Fruit fly (Drosophila melanogaster) whole organism, prepupa: ENCODE measurements around the gene CG15177.

Source experiments
- Blimp-1 ChIP-seq: fragments of 200-800 bp; sonication (Bioruptor generic); optimal IDR thresholded peaks from 3 replicates; lab custom pipeline; 2017; ENCODE audit warnings: missing biosample characterization, missing genetic modification characterization, mild to moderate bottlenecking, moderate library complexity, missing genetic modification reagents
- CG11762 ChIP-seq: fragments of 200-800 bp; sonication (Bioruptor generic); optimal IDR thresholded peaks from 3 replicates; lab custom pipeline; 2016; ENCODE audit warnings: missing biosample characterization, missing genetic modification characterization; ENCODE audit not compliant: insufficient read depth
- CG1621 ChIP-seq: fragments of 200-800 bp; sonication (Bioruptor generic); optimal IDR thresholded peaks from 3 replicates; lab custom pipeline; 2018; ENCODE audit warnings: missing biosample characterization, mild to moderate bottlenecking, missing genetic modification characterization
- CG3032 ChIP-seq: fragments of 200-800 bp; optimal IDR thresholded peaks from 2 replicates; lab custom pipeline; 2019; ENCODE audit warnings: missing biosample characterization, mild to moderate bottlenecking, missing genetic modification characterization, moderate library complexity
- CG4318 ChIP-seq: fragments of 200-800 bp; sonication (Bioruptor generic); optimal IDR thresholded peaks from 3 replicates; lab custom pipeline; 2017; ENCODE audit warnings: missing biosample characterization, mild to moderate bottlenecking, missing genetic modification characterization
- CG6808 ChIP-seq: fragments of 200-800 bp; sonication (Bioruptor generic); optimal IDR thresholded peaks from 3 replicates; lab custom pipeline; 2017; ENCODE audit warnings: missing biosample characterization, missing genetic modification characterization, mild to moderate bottlenecking, moderate library complexity, missing genetic modification reagents
- CG8119 ChIP-seq: fragments of 200-800 bp; sonication (Bioruptor generic); IDR thresholded peaks from 3 replicates; pipeline ENCODE4 v1.3.6; 2022; ENCODE audit warnings: missing biosample characterization, missing genetic modification characterization
- Eip93F ChIP-seq: fragments of 200-800 bp; sonication (Bioruptor generic); optimal IDR thresholded peaks from 2 replicates; lab custom pipeline; 2016; ENCODE audit warnings: missing biosample characterization, mild to moderate bottlenecking, missing genetic modification characterization
- Ets96B ChIP-seq: fragments of 200-800 bp; optimal IDR thresholded peaks from 2 replicates; lab custom pipeline; 2019; ENCODE audit warnings: missing biosample characterization, mild to moderate bottlenecking, missing genetic modification characterization, moderate library complexity
- Gug ChIP-seq: fragments of 200-800 bp; sonication (Bioruptor generic); IDR thresholded peaks from 2 replicates; pipeline ENCODE4 v1.3.6; 2022; ENCODE audit warnings: missing biosample characterization, missing genetic modification characterization
- Hr39 ChIP-seq: fragments of 200-800 bp; sonication (Bioruptor generic); optimal IDR thresholded peaks from 2 replicates; lab custom pipeline; 2016; ENCODE audit warnings: missing biosample characterization, missing genetic modification characterization
- Lpt ChIP-seq: fragments of 200-800 bp; sonication (Bioruptor generic); optimal IDR thresholded peaks from 3 replicates; lab custom pipeline; 2016; ENCODE audit warnings: missing biosample characterization, missing genetic modification characterization
- Sox14 ChIP-seq: fragments of 200-800 bp; sonication (Bioruptor generic); optimal IDR thresholded peaks from 3 replicates; lab custom pipeline; 2016; ENCODE audit warnings: missing biosample characterization, missing genetic modification characterization
- lz ChIP-seq: fragments of 200-800 bp; sonication (Bioruptor generic); optimal IDR thresholded peaks from 3 replicates; lab custom pipeline; 2016; ENCODE audit warnings: missing biosample characterization, missing genetic modification characterization

DNA sequence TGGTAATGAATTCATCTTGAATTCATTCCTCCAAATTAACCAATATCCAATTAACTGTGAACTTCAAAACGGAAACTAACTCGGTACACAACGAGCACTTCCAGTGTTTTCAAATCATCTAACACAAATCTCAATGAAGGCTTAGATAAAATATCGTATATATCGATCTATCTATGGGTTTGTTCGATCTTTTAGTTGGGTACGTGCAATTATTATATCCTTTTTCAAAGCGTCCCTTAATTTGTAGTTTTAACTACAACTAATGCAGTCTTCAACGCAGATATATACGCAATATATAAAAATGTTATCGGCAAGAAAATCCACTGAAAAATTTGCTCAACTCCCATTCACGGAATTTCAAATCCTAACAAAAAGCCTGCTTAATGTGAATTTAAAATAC is 31.2 kb downstream of the CG15177 start, which contains the start of gene CG1138:
- TF ChIP-seq lz (GFP tag; lab: Kevin White, UChicago), result no peak
- no peak for TF ChIP-seq CG11762
- TF ChIP-seq CG1621 (tag; lab: Kevin White, UChicago), result no peak
- no peak for TF ChIP-seq CG6808 (GFP tag; lab: Kevin White, UChicago)
- no peak for TF ChIP-seq CG4318
- TF ChIP-seq CG8119 (GFP tag; lab: Robert Waterston, UW), result no peak
- no peak for TF ChIP-seq Hr39 (GFP tag; lab: Kevin White, UChicago)
- TF ChIP-seq Ets96B, result no peak
- no peak for TF ChIP-seq Blimp-1 (GFP tag; lab: Kevin White, UChicago)
- TF ChIP-seq Sox14 (GFP tag; lab: Kevin White, UChicago), result no peak
- TF ChIP-seq Lpt, result no peak
- TF ChIP-seq Gug (GFP tag; lab: Robert Waterston, UW), result no peak
- TF ChIP-seq CG3032 (tag; lab: Kevin White, UChicago), result no peak
- TF ChIP-seq Eip93F (GFP tag; lab: Kevin White, UChicago), result no peak
